Worm (Caenorhabditis elegans) whole organism, L3 larva: ENCODE measurements around the gene epic-3.

ENCODE experiments used
- ZK546.5 ChIP-seq: sonication (generic microtip); optimal IDR thresholded peaks from 2 replicates; lab custom pipeline; 2017; ENCODE audit warnings: missing biosample characterization, missing genetic modification characterization
- aly-2 ChIP-seq: fragments of 150-350 bp; optimal IDR thresholded peaks from 2 replicates; lab custom pipeline; 2014; ENCODE audit warnings: missing biosample characterization, missing genetic modification characterization
- ceh-9 ChIP-seq: sonication (generic microtip); optimal IDR thresholded peaks from 2 replicates; lab custom pipeline; 2018; ENCODE audit warnings: missing biosample characterization, missing genetic modification characterization
- daf-12 ChIP-seq: fragments of 150-350 bp; optimal IDR thresholded peaks from 2 replicates; lab custom pipeline; 2014; ENCODE audit warnings: missing biosample characterization, missing genetic modification reagents, missing genetic modification characterization
- egl-5 ChIP-seq: fragments of 150-350 bp; optimal IDR thresholded peaks from 2 replicates; lab custom pipeline; 2017; ENCODE audit warnings: missing biosample characterization, missing genetic modification reagents, missing genetic modification characterization, inconsistent platforms
- elt-2 ChIP-seq: sonication (generic microtip); optimal IDR thresholded peaks from 2 replicates; lab custom pipeline; 2016; ENCODE audit warnings: missing genetic modification reagents, mild to moderate bottlenecking, missing genetic modification characterization, missing compliant biosample characterization
- fos-1 ChIP-seq: fragments of 150-350 bp; optimal IDR thresholded peaks from 2 replicates; lab custom pipeline; 2014; ENCODE audit warnings: missing biosample characterization, missing genetic modification characterization
- jun-1 ChIP-seq: fragments of 150-350 bp; optimal IDR thresholded peaks from 2 replicates; lab custom pipeline; 2014; ENCODE audit warnings: missing biosample characterization, missing genetic modification reagents, missing genetic modification characterization
- lin-15B ChIP-seq: fragments of 150-350 bp; optimal IDR thresholded peaks from 2 replicates; lab custom pipeline; 2014; ENCODE audit warnings: missing biosample characterization, missing genetic modification characterization
- nhr-12 ChIP-seq: fragments of 150-350 bp; optimal IDR thresholded peaks from 2 replicates; lab custom pipeline; 2014; ENCODE audit warnings: missing biosample characterization, missing genetic modification characterization
- nhr-28 ChIP-seq: fragments of 150-350 bp; optimal IDR thresholded peaks from 2 replicates; lab custom pipeline; 2014; ENCODE audit warnings: missing biosample characterization, missing genetic modification characterization
- nhr-43 ChIP-seq: sonication (generic microtip); optimal IDR thresholded peaks from 2 replicates; lab custom pipeline; 2016; ENCODE audit warnings: mild to moderate bottlenecking, missing genetic modification characterization, missing compliant biosample characterization; ENCODE audit not compliant: poor library complexity, severe bottlenecking
- nhr-76 ChIP-seq: fragments of 150-350 bp; sonication (generic microtip); optimal IDR thresholded peaks from 5 replicates; lab custom pipeline; 2014; ENCODE audit warnings: missing biosample characterization, missing genetic modification characterization
- unc-39 ChIP-seq: sonication (generic microtip); optimal IDR thresholded peaks from 4 replicates; lab custom pipeline; 2017; ENCODE audit warnings: missing biosample characterization, missing genetic modification characterization

ce11 chrIV:1707960-1708359 lies 16.2 kb downstream of the epic-3 start:
- TF ChIP-seq nhr-76 (tag; lab: Kevin White, UChicago) (no peak), elt-2 (tag; lab: Kevin White, UChicago) (no peak), ZK546.5 (tag; lab: Kevin White, UChicago) (no peak), ceh-9 (tag; lab: Kevin White, UChicago) (no peak), jun-1 (no peak), fos-1 (tag; lab: Kevin White, UChicago) (no peak), daf-12 (tag; lab: Kevin White, UChicago) (no peak), aly-2 (tag; lab: Kevin White, UChicago) (no peak), nhr-12 (tag; lab: Kevin White, UChicago) (no peak), nhr-43 (tag; lab: Kevin White, UChicago) (no peak), lin-15B (tag; lab: Kevin White, UChicago) (no peak), nhr-28 (tag; lab: Kevin White, UChicago) (no peak), egl-5 (no peak), unc-39 (tag; lab: Kevin White, UChicago) (no peak)
